Worm (Caenorhabditis elegans) whole organism, young adult: ENCODE results near the gene R12A1.3.

Experiments
- B0035.1 ChIP-seq: sonication (generic microtip); optimal IDR thresholded peaks from 2 replicates; lab custom pipeline; 2016; ENCODE audit warnings: missing genetic modification characterization, mild to moderate bottlenecking, missing compliant biosample characterization, missing genotype, missing genetic modification reagents
- B0261.1 ChIP-seq: sonication (generic microtip); optimal IDR thresholded peaks from 2 replicates; lab custom pipeline; 2016; ENCODE audit warnings: mild to moderate bottlenecking, missing genetic modification characterization, moderate library complexity, missing compliant biosample characterization
- C17E4.6 ChIP-seq: fragments of 200-800 bp; sonication (Bioruptor generic); IDR thresholded peaks from 2 replicates; pipeline ENCODE4 v1.3.6; 2022; ENCODE audit warnings: missing genetic modification reagents, missing genetic modification characterization, missing compliant biosample characterization
- F39B2.1 ChIP-seq: fragments of 200-800 bp; sonication (Bioruptor generic); IDR thresholded peaks from 2 replicates; pipeline ENCODE4 v1.3.6; 2022; ENCODE audit warnings: missing genetic modification reagents, missing genetic modification characterization, missing compliant biosample characterization
- F49E8.2 ChIP-seq: sonication (generic microtip); optimal IDR thresholded peaks from 3 replicates; lab custom pipeline; 2017; ENCODE audit warnings: missing genetic modification characterization, mild to moderate bottlenecking, missing compliant biosample characterization, antibody characterized with exemption, moderate library complexity; ENCODE audit not compliant: insufficient read depth
- F52B5.7 ChIP-seq: sonication (generic microtip); optimal IDR thresholded peaks from 2 replicates; lab custom pipeline; 2016; ENCODE audit warnings: mild to moderate bottlenecking, missing genetic modification characterization, missing compliant biosample characterization
- F57A8.1 ChIP-seq: fragments of 200-800 bp; sonication (Bioruptor generic); optimal IDR thresholded peaks from 2 replicates; lab custom pipeline; 2018; ENCODE audit warnings: mild to moderate bottlenecking, missing genetic modification characterization, moderate library complexity, missing compliant biosample characterization
- F57C9.4 ChIP-seq: sonication (generic microtip); optimal IDR thresholded peaks from 2 replicates; lab custom pipeline; 2017; ENCODE audit warnings: mild to moderate bottlenecking, missing genetic modification characterization, missing compliant biosample characterization
- K11D2.4 ChIP-seq: fragments of 200-800 bp; sonication (Bioruptor generic); IDR thresholded peaks from 2 replicates; pipeline ENCODE4 v1.3.6; 2022; ENCODE audit warnings: missing genetic modification reagents, missing genetic modification characterization, missing compliant biosample characterization
- K12H6.12 ChIP-seq: fragments of 200-800 bp; sonication (Bioruptor generic); optimal IDR thresholded peaks from 2 replicates; lab custom pipeline; 2018; ENCODE audit warnings: mild to moderate bottlenecking, missing genetic modification characterization, missing compliant biosample characterization
- T26A5.8 ChIP-seq: sonication (generic microtip); optimal IDR thresholded peaks from 2 replicates; lab custom pipeline; 2016; ENCODE audit warnings: missing genetic modification characterization, missing compliant biosample characterization
- Y67H2A.10 ChIP-seq: fragments of 200-800 bp; sonication (Bioruptor generic); conservative IDR thresholded peaks from 2 replicates; pipeline ENCODE4 v1.3.6; 2022; ENCODE audit warnings: missing genetic modification reagents, missing genetic modification characterization, missing compliant biosample characterization
- Y79H2A.3 ChIP-seq: fragments of 200-800 bp; sonication (Bioruptor generic); conservative IDR thresholded peaks from 2 replicates; pipeline ENCODE4 v1.3.6; 2022; ENCODE audit warnings: missing genetic modification reagents, missing genetic modification characterization, missing compliant biosample characterization
- ama-1 ChIP-seq, 3 experiments: fragments of 150-350 bp in 1 of 3; sonication (generic microtip) in 2 of 3; optimal IDR thresholded peaks; 2 replicates each; lab custom pipeline; 2014 to 2018; ENCODE audit warnings: missing biosample characterization in 2 of 3, missing genetic modification characterization in 2 of 3, missing genetic modification reagents in 2 of 3
- atf-7 ChIP-seq: sonication (generic microtip); optimal IDR thresholded peaks from 2 replicates; lab custom pipeline; 2017; ENCODE audit warnings: mild to moderate bottlenecking, missing genetic modification characterization, missing compliant biosample characterization
- attf-6 ChIP-seq: fragments of 200-800 bp; sonication (Bioruptor generic); IDR thresholded peaks from 2 replicates; pipeline ENCODE4 v1.3.6; 2022; ENCODE audit warnings: missing genetic modification reagents, missing genetic modification characterization, missing compliant biosample characterization
- bed-1 ChIP-seq: fragments of 200-800 bp; sonication (Bioruptor generic); IDR thresholded peaks from 2 replicates; pipeline ENCODE4 v1.3.6; 2022; ENCODE audit warnings: missing genetic modification reagents, missing genetic modification characterization, missing compliant biosample characterization
- ccch-3 ChIP-seq: fragments of 200-800 bp; sonication (Bioruptor generic); optimal IDR thresholded peaks from 2 replicates; lab custom pipeline; 2018; ENCODE audit warnings: mild to moderate bottlenecking, missing genetic modification characterization, missing compliant biosample characterization
- cebp-2 ChIP-seq: fragments of 200-800 bp; sonication (Bioruptor generic); IDR thresholded peaks from 2 replicates; pipeline ENCODE4 v1.3.6; 2022; ENCODE audit warnings: missing genetic modification characterization, missing compliant biosample characterization
- ceh-27 ChIP-seq: fragments of 200-800 bp; sonication (Bioruptor generic); optimal IDR thresholded peaks from 2 replicates; lab custom pipeline; 2018; ENCODE audit warnings: mild to moderate bottlenecking, missing genetic modification characterization, moderate library complexity, missing compliant biosample characterization
- ceh-40 ChIP-seq: fragments of 200-800 bp; sonication (Bioruptor generic); IDR thresholded peaks from 2 replicates; pipeline ENCODE4 v1.3.6; 2022; ENCODE audit warnings: missing genetic modification characterization, missing compliant biosample characterization
- ceh-58 ChIP-seq: fragments of 200-800 bp; sonication (Bioruptor generic); IDR thresholded peaks from 2 replicates; pipeline ENCODE4 v1.3.6; 2022; ENCODE audit warnings: missing genetic modification characterization, missing compliant biosample characterization
- ceh-79 ChIP-seq: sonication (generic microtip); optimal IDR thresholded peaks from 2 replicates; lab custom pipeline; 2017; ENCODE audit warnings: mild to moderate bottlenecking, missing genetic modification characterization, missing compliant biosample characterization
- die-1 ChIP-seq: sonication (generic microtip); optimal IDR thresholded peaks from 2 replicates; lab custom pipeline; 2016; ENCODE audit warnings: missing genotype, mild to moderate bottlenecking, missing genetic modification characterization, missing compliant biosample characterization
- efl-1 ChIP-seq: fragments of 150-350 bp; optimal IDR thresholded peaks from 2 replicates; lab custom pipeline; 2014; ENCODE audit warnings: missing biosample characterization, missing genetic modification reagents, missing genetic modification characterization
- egrh-3 ChIP-seq: fragments of 200-800 bp; sonication (Bioruptor generic); IDR thresholded peaks from 2 replicates; pipeline ENCODE4 v1.3.6; 2022; ENCODE audit warnings: missing genetic modification reagents, missing genetic modification characterization, missing compliant biosample characterization
- let-526 ChIP-seq: fragments of 200-800 bp; sonication (Bioruptor generic); IDR thresholded peaks from 2 replicates; pipeline ENCODE4 v1.3.6; 2022; ENCODE audit warnings: missing genetic modification reagents, missing genetic modification characterization, missing compliant biosample characterization
- let-607 ChIP-seq, 2 experiments: fragments of 200-800 bp in 1 of 2; sonication (Bioruptor generic) in 1 of 2; sonication (generic microtip) in 1 of 2; optimal IDR thresholded peaks; 2 replicates each; lab custom pipeline; 2016 to 2018; ENCODE audit warnings: mild to moderate bottlenecking in 2 of 2, missing compliant biosample characterization in 2 of 2, missing genetic modification characterization in 2 of 2, moderate library complexity in 2 of 2, missing genotype in 1 of 2
- lin-26 ChIP-seq: fragments of 200-800 bp; sonication (Bioruptor generic); IDR thresholded peaks from 2 replicates; pipeline ENCODE4 v1.3.6; 2022; ENCODE audit warnings: missing genetic modification reagents, missing genetic modification characterization, missing compliant biosample characterization
- lsl-1 ChIP-seq: fragments of 200-800 bp; sonication (Bioruptor generic); optimal IDR thresholded peaks from 2 replicates; lab custom pipeline; 2018; ENCODE audit warnings: mild to moderate bottlenecking, missing genetic modification characterization, moderate library complexity, missing compliant biosample characterization
- madf-6 ChIP-seq: fragments of 200-800 bp; sonication (Bioruptor generic); IDR thresholded peaks from 2 replicates; pipeline ENCODE4 v1.3.6; 2022; ENCODE audit warnings: missing genetic modification reagents, missing genetic modification characterization, missing compliant biosample characterization
- mcd-1 ChIP-seq: fragments of 200-800 bp; sonication (Bioruptor generic); IDR thresholded peaks from 2 replicates; pipeline ENCODE4 v1.3.6; 2022; ENCODE audit warnings: missing genetic modification reagents, missing genetic modification characterization, missing compliant biosample characterization
- nhr-120 ChIP-seq: fragments of 200-800 bp; sonication (Bioruptor generic); IDR thresholded peaks from 2 replicates; pipeline ENCODE4 v1.3.6; 2022; ENCODE audit warnings: missing genetic modification characterization, missing compliant biosample characterization
- nhr-179 ChIP-seq: sonication (generic microtip); optimal IDR thresholded peaks from 2 replicates; lab custom pipeline; 2016; ENCODE audit warnings: mild to moderate bottlenecking, missing genetic modification characterization, missing compliant biosample characterization
- nhr-27 ChIP-seq: fragments of 200-800 bp; sonication (Bioruptor generic); optimal IDR thresholded peaks from 2 replicates; lab custom pipeline; 2018; ENCODE audit warnings: mild to moderate bottlenecking, missing genetic modification characterization, moderate library complexity, missing compliant biosample characterization
- nhr-90 ChIP-seq: sonication (generic microtip); optimal IDR thresholded peaks from 2 replicates; lab custom pipeline; 2016; ENCODE audit warnings: missing genotype, mild to moderate bottlenecking, missing genetic modification characterization, missing compliant biosample characterization
- pha-4 ChIP-seq: fragments of 150-350 bp; sonication (generic microtip); optimal IDR thresholded peaks from 2 replicates; lab custom pipeline; 2014; ENCODE audit warnings: missing biosample characterization, missing genetic modification reagents, missing genetic modification characterization
- rcor-1 ChIP-seq: fragments of 200-800 bp; sonication (Bioruptor generic); IDR thresholded peaks from 2 replicates; pipeline ENCODE4 v1.3.6; 2022; ENCODE audit warnings: missing genetic modification reagents, missing genetic modification characterization, missing compliant biosample characterization
- rec-8 ChIP-seq, 2 experiments: sonication (generic microtip); optimal IDR thresholded peaks; 2 replicates each; lab custom pipeline; 2016; ENCODE audit warnings: mild to moderate bottlenecking in 2 of 2, missing genetic modification characterization in 2 of 2, missing genetic modification reagents in 2 of 2, missing genotype in 2 of 2, missing biosample characterization in 1 of 2, missing compliant biosample characterization in 1 of 2, moderate library complexity in 1 of 2
- repo-1 ChIP-seq: sonication (generic microtip); optimal IDR thresholded peaks from 2 replicates; lab custom pipeline; 2017; ENCODE audit warnings: mild to moderate bottlenecking, missing genetic modification characterization, missing compliant biosample characterization
- sea-2 ChIP-seq: fragments of 200-800 bp; sonication (Bioruptor generic); IDR thresholded peaks from 2 replicates; pipeline ENCODE4 v1.3.6; 2022; ENCODE audit warnings: missing genetic modification characterization, missing compliant biosample characterization
- snpc-1.1 ChIP-seq: sonication (generic microtip); optimal IDR thresholded peaks from 2 replicates; lab custom pipeline; 2017; ENCODE audit warnings: missing genetic modification characterization, mild to moderate bottlenecking, missing compliant biosample characterization, antibody characterized with exemption, moderate library complexity, missing genotype, missing genetic modification reagents; ENCODE audit not compliant: insufficient read depth
- snpc-4 ChIP-seq, 5 experiments: fragments of 150-350 bp in 1 of 5; sonication (generic microtip) in 4 of 5; optimal IDR thresholded peaks; 2 replicates each; lab custom pipeline; 2014 to 2018; ENCODE audit warnings: missing genetic modification characterization in 5 of 5, missing biosample characterization in 3 of 5, antibody characterized with exemption in 2 of 5, mild to moderate bottlenecking in 2 of 5, missing compliant biosample characterization in 2 of 5, missing genotype in 2 of 5, moderate library complexity in 2 of 5, missing genetic modification reagents in 1 of 5
- somi-1 ChIP-seq: fragments of 200-800 bp; sonication (Bioruptor generic); optimal IDR thresholded peaks from 2 replicates; lab custom pipeline; 2018; ENCODE audit warnings: mild to moderate bottlenecking, missing genetic modification characterization, missing compliant biosample characterization
- unc-130 ChIP-seq: sonication (generic microtip); optimal IDR thresholded peaks from 2 replicates; lab custom pipeline; 2016; ENCODE audit warnings: missing genetic modification reagents, missing genetic modification characterization, missing compliant biosample characterization
- unc-62 ChIP-seq: fragments of 150-350 bp; optimal IDR thresholded peaks from 2 replicates; lab custom pipeline; 2014; ENCODE audit warnings: missing biosample characterization, missing genetic modification reagents, missing genetic modification characterization
- ztf-26 ChIP-seq: sonication (generic microtip); optimal IDR thresholded peaks from 2 replicates; lab custom pipeline; 2017; ENCODE audit warnings: missing genetic modification characterization, missing compliant biosample characterization

The R12A1.3 gene

ce11 chrV:1474486-1475125, 49.0 kb upstream of the R12A1.3 start, which contains the start of the genes F53E2.2 and unc-60 (continued):
- TF ChIP-seq efl-1 = no peak
- TF ChIP-seq nhr-27 (tag; lab: Kevin White, UChicago) = no peak
- no peak for TF ChIP-seq nhr-179 (tag; lab: Kevin White, UChicago)
- TF ChIP-seq die-1 (tag; lab: Kevin White, UChicago) = peak; percentile 30
- no peak for TF ChIP-seq ama-1 (optimal IDR thresholded peaks at IDR 0.05; lab: Kevin White, UChicago)
- no peak for TF ChIP-seq ama-1 (GFP tag; optimal IDR thresholded peaks at IDR 0.05; lab: Kevin White, UChicago)
- TF ChIP-seq pha-4 = no peak
- no peak for TF ChIP-seq sea-2 (GFP tag; lab: Robert Waterston, UW)
- peak; percentile 46 for TF ChIP-seq K12H6.12
- no peak for TF ChIP-seq somi-1 (GFP tag; lab: Kevin White, UChicago)
- no peak for TF ChIP-seq ceh-79 (tag; lab: Kevin White, UChicago)
- TF ChIP-seq snpc-4 (GFP tag; optimal IDR thresholded peaks at IDR 0.05; lab: Kevin White, UChicago) = no peak
- peak in 2 of 4 experiments; percentile 39 to 48 for TF ChIP-seq snpc-4 (tag; optimal IDR thresholded peaks at IDR 0.05; lab: Kevin White, UChicago)
- no peak for TF ChIP-seq B0261.1 (tag; lab: Kevin White, UChicago)
- TF ChIP-seq F57A8.1 = no peak
- TF ChIP-seq T26A5.8 = no peak
- no peak for TF ChIP-seq lin-26 (GFP tag; lab: Robert Waterston, UW)
- TF ChIP-seq Y79H2A.3 (GFP tag; lab: Robert Waterston, UW) = no peak
- 0 out of 2 replicates have a peak, but pooled peaks have one; percentile 42 for TF ChIP-seq let-526 (GFP tag; lab: Robert Waterston, UW)
- no peak for TF ChIP-seq F57C9.4 (tag; lab: Kevin White, UChicago)
- TF ChIP-seq B0035.1 (tag; lab: Kevin White, UChicago) = no peak
- peak; percentile 72 for TF ChIP-seq mcd-1
- no peak for TF ChIP-seq rcor-1 (GFP tag; lab: Robert Waterston, UW)
- no peak for TF ChIP-seq ccch-3 (GFP tag; lab: Kevin White, UChicago)
- TF ChIP-seq atf-7 (tag; lab: Kevin White, UChicago) = peak; percentile 34
- TF ChIP-seq C17E4.6 (GFP tag; lab: Robert Waterston, UW) = no peak
- no peak for TF ChIP-seq nhr-120 (GFP tag; lab: Robert Waterston, UW)
- TF ChIP-seq ceh-40 = 0 out of 2 replicates have a peak, but pooled peaks have one; percentile 36
- TF ChIP-seq F39B2.1 (GFP tag; lab: Robert Waterston, UW) = no peak
- no peak for TF ChIP-seq ceh-58 (GFP tag; lab: Robert Waterston, UW)
- TF ChIP-seq Y67H2A.10 = no peak
- no peak for TF ChIP-seq rec-8 (tag; optimal IDR thresholded peaks at IDR 0.05; lab: Kevin White, UChicago)
- TF ChIP-seq F49E8.2 (tag; lab: Kevin White, UChicago) = no peak
- TF ChIP-seq K11D2.4 (GFP tag; lab: Robert Waterston, UW) = 0 out of 2 replicates have a peak, but pooled peaks have one; percentile 42
- peak; percentile 68 for TF ChIP-seq egrh-3 (GFP tag; lab: Robert Waterston, UW)
- TF ChIP-seq repo-1 (tag; lab: Kevin White, UChicago) = no peak
- 0 out of 2 replicates have a peak, but pooled peaks have one; percentile 54 for TF ChIP-seq cebp-2 (GFP tag; lab: Robert Waterston, UW)
- TF ChIP-seq F52B5.7 = no peak
- no peak for TF ChIP-seq nhr-90 (tag; lab: Kevin White, UChicago)
- no peak for TF ChIP-seq snpc-1.1 (tag; lab: Kevin White, UChicago)
- TF ChIP-seq lsl-1 (GFP tag; lab: Kevin White, UChicago) = no peak
- no peak for TF ChIP-seq unc-62 (GFP tag; lab: Kevin White, UChicago)
- no peak for TF ChIP-seq madf-6 (GFP tag; lab: Robert Waterston, UW)
- no peak for TF ChIP-seq bed-1 (GFP tag; lab: Robert Waterston, UW)
- no peak for TF ChIP-seq ztf-26 (tag; lab: Kevin White, UChicago)
- TF ChIP-seq let-607 (tag; optimal IDR thresholded peaks at IDR 0.05; lab: Kevin White, UChicago) = no peak
- peak; percentile 68 for TF ChIP-seq ceh-27 (GFP tag; lab: Kevin White, UChicago)
- no peak for TF ChIP-seq unc-130 (GFP tag; lab: Kevin White, UChicago)
- no peak for TF ChIP-seq attf-6 (GFP tag; lab: Robert Waterston, UW)
